Fruit fly (Drosophila melanogaster) whole organism, wandering third instar larva: ENCODE results near the gene CG17267.

Source experiments
- Abd-B ChIP-seq: fragments of >200 bp; optimal IDR thresholded peaks from 2 replicates; lab custom pipeline; 2017; ENCODE audit warnings: missing biosample characterization, missing genetic modification characterization
- CG32264 ChIP-seq: fragments of 200-800 bp; sonication (Bioruptor generic); optimal IDR thresholded peaks from 2 replicates; lab custom pipeline; 2016; ENCODE audit warnings: missing biosample characterization, missing genetic modification characterization
- CG9705 ChIP-seq: fragments of 200-800 bp; sonication (Bioruptor generic); optimal IDR thresholded peaks from 2 replicates; lab custom pipeline; 2018; ENCODE audit warnings: missing biosample characterization, mild to moderate bottlenecking, missing genetic modification characterization
- CrebA ChIP-seq: fragments of 200-800 bp; sonication (Bioruptor generic); optimal IDR thresholded peaks from 2 replicates; lab custom pipeline; 2016; ENCODE audit warnings: missing biosample characterization, mild to moderate bottlenecking, missing genetic modification characterization, borderline replicate concordance
- Dfd ChIP-seq: fragments of >200 bp; optimal IDR thresholded peaks from 2 replicates; lab custom pipeline; 2017; ENCODE audit warnings: missing biosample characterization, missing genetic modification characterization
- Dif ChIP-seq: fragments of 200-275, 200-300 bp; sonication (Bioruptor generic); optimal IDR thresholded peaks from 2 replicates; lab custom pipeline; 2018; ENCODE audit warnings: missing biosample characterization, missing genetic modification characterization; ENCODE audit not compliant: partially characterized antibody
- GATAd ChIP-seq: sonication (Bioruptor generic); optimal IDR thresholded peaks from 2 replicates; lab custom pipeline; 2016; ENCODE audit warnings: missing biosample characterization, missing genetic modification characterization
- HLH106 ChIP-seq: fragments of 200-800 bp; optimal IDR thresholded peaks from 3 replicates; lab custom pipeline; 2019; ENCODE audit warnings: missing biosample characterization, mild to moderate bottlenecking, missing genetic modification characterization, moderate library complexity
- Hnf4 ChIP-seq: fragments of 200-800 bp; sonication (Bioruptor generic); optimal IDR thresholded peaks from 2 replicates; lab custom pipeline; 2016; ENCODE audit warnings: missing biosample characterization, mild to moderate bottlenecking, missing genetic modification characterization
- Hr83 ChIP-seq: fragments of 200-300 bp; sonication (Bioruptor generic); optimal IDR thresholded peaks from 2 replicates; lab custom pipeline; 2016; ENCODE audit warnings: missing biosample characterization, mild to moderate bottlenecking, missing genetic modification characterization, moderate library complexity; ENCODE audit not compliant: poor library complexity, severe bottlenecking
- Mio ChIP-seq: sonication (Bioruptor generic); optimal IDR thresholded peaks from 2 replicates; lab custom pipeline; 2016; ENCODE audit warnings: missing biosample characterization, missing genetic modification characterization
- Myc ChIP-seq: fragments of >200 bp; optimal IDR thresholded peaks from 2 replicates; lab custom pipeline; 2017
- N ChIP-seq: fragments of >200 bp; optimal IDR thresholded peaks from 2 replicates; lab custom pipeline; 2018; ENCODE audit warnings: missing biosample characterization, missing external identifiers, missing genetic modification characterization
- OdsH ChIP-seq: fragments of 200-800 bp; sonication (Bioruptor generic); optimal IDR thresholded peaks from 2 replicates; lab custom pipeline; 2016; ENCODE audit warnings: missing biosample characterization, mild to moderate bottlenecking, missing genetic modification characterization
- Rel ChIP-seq, 2 experiments: fragments of 200-800 bp; sonication (Bioruptor generic) in 1 of 2; optimal IDR thresholded peaks; 2 replicates in 1 of 2; 3 replicates in 1 of 2; lab custom pipeline; 2016 to 2019; ENCODE audit warnings: mild to moderate bottlenecking in 2 of 2, missing biosample characterization in 2 of 2, missing genetic modification characterization in 2 of 2, moderate library complexity in 1 of 2
- Sp1 ChIP-seq: fragments of 200-800 bp; sonication (Bioruptor generic); optimal IDR thresholded peaks from 3 replicates; lab custom pipeline; 2019; ENCODE audit warnings: missing biosample characterization, mild to moderate bottlenecking, missing genetic modification characterization, moderate library complexity
- Vsx2 ChIP-seq: fragments of 200-300, 225-300 bp; sonication (Bioruptor generic); optimal IDR thresholded peaks from 2 replicates; lab custom pipeline; 2018; ENCODE audit warnings: missing biosample characterization, missing genetic modification characterization; ENCODE audit not compliant: partially characterized antibody
- br ChIP-seq: fragments of 200-800 bp; sonication (Bioruptor generic); optimal IDR thresholded peaks from 2 replicates; lab custom pipeline; 2016; ENCODE audit warnings: missing biosample characterization, missing genetic modification characterization
- brk ChIP-seq: fragments of 200-800 bp; sonication (Bioruptor generic); optimal IDR thresholded peaks from 2 replicates; lab custom pipeline; 2016; ENCODE audit warnings: missing biosample characterization, mild to moderate bottlenecking, missing genetic modification characterization
- dl ChIP-seq, 2 experiments: fragments of 175-275, 200-275 bp in 1 of 2; fragments of 200-275 bp in 1 of 2; sonication (Bioruptor generic); optimal IDR thresholded peaks; lab custom pipeline; 2018; ENCODE audit warnings: mild to moderate bottlenecking in 2 of 2, missing biosample characterization in 2 of 2, missing genetic modification characterization in 2 of 2, moderate library complexity in 2 of 2; ENCODE audit not compliant: partially characterized antibody in 2 of 2, insufficient read depth in 1 of 2
- dmrt93B ChIP-seq: fragments of 200-800 bp; sonication (Bioruptor generic); optimal IDR thresholded peaks from 2 replicates; lab custom pipeline; 2018; ENCODE audit warnings: missing biosample characterization, mild to moderate bottlenecking, missing genetic modification characterization
- dsf ChIP-seq: sonication (Bioruptor generic); optimal IDR thresholded peaks from 2 replicates; lab custom pipeline; 2016; ENCODE audit warnings: missing biosample characterization, missing genetic modification characterization, borderline replicate concordance
- ey ChIP-seq: fragments of 200-800 bp; sonication (Bioruptor generic); optimal IDR thresholded peaks from 2 replicates; lab custom pipeline; 2016; ENCODE audit warnings: missing biosample characterization, missing genetic modification characterization
- foxo ChIP-seq, 2 experiments: fragments of 200-800 bp; sonication (Bioruptor generic); optimal IDR thresholded peaks; 2 replicates in 1 of 2; 3 replicates in 1 of 2; lab custom pipeline; 2016 to 2017; ENCODE audit warnings: missing biosample characterization in 2 of 2, missing genetic modification characterization in 2 of 2
- fru ChIP-seq: fragments of 200-800 bp; sonication (Bioruptor generic); optimal IDR thresholded peaks from 3 replicates; lab custom pipeline; 2016; ENCODE audit warnings: missing biosample characterization, mild to moderate bottlenecking, missing genetic modification characterization
- h ChIP-seq: fragments of 200-800 bp; sonication (Bioruptor generic); optimal IDR thresholded peaks from 3 replicates; lab custom pipeline; 2016; ENCODE audit warnings: missing biosample characterization, mild to moderate bottlenecking, missing genetic modification characterization
- jim ChIP-seq: fragments of 175-275, 200-325 bp; sonication (Bioruptor generic); optimal IDR thresholded peaks from 2 replicates; lab custom pipeline; 2016; ENCODE audit warnings: missing biosample characterization, mild to moderate bottlenecking, missing genetic modification characterization
- lola ChIP-seq: fragments of >200 bp; optimal IDR thresholded peaks from 2 replicates; lab custom pipeline; 2017; ENCODE audit warnings: missing biosample characterization, missing genetic modification characterization
- pan ChIP-seq: fragments of >200 bp; optimal IDR thresholded peaks from 2 replicates; lab custom pipeline; 2017
- psq ChIP-seq: fragments of 200-800 bp; sonication (Bioruptor generic); optimal IDR thresholded peaks from 3 replicates; lab custom pipeline; 2017; ENCODE audit warnings: missing biosample characterization, mild to moderate bottlenecking, missing genetic modification characterization, moderate library complexity
- rgr ChIP-seq: fragments of 200-800 bp; sonication (Bioruptor generic); optimal IDR thresholded peaks from 3 replicates; lab custom pipeline; 2016; ENCODE audit warnings: missing biosample characterization, mild to moderate bottlenecking, missing genetic modification characterization
- sage ChIP-seq: fragments of 200-800 bp; sonication (Bioruptor generic); optimal IDR thresholded peaks from 2 replicates; lab custom pipeline; 2016; ENCODE audit warnings: missing biosample characterization, mild to moderate bottlenecking, missing genetic modification characterization
- sv ChIP-seq: fragments of 200-800 bp; sonication (Bioruptor generic); optimal IDR thresholded peaks from 3 replicates; lab custom pipeline; 2016; ENCODE audit warnings: missing biosample characterization, missing genetic modification characterization
- tai ChIP-seq: sonication (Bioruptor generic); optimal IDR thresholded peaks from 2 replicates; lab custom pipeline; 2016; ENCODE audit warnings: missing biosample characterization, missing genetic modification characterization
- woc ChIP-seq: sonication (Bioruptor generic); optimal IDR thresholded peaks from 2 replicates; lab custom pipeline; 2016; ENCODE audit warnings: missing biosample characterization, mild to moderate bottlenecking, missing genetic modification characterization

CG17267 gene

dm6 chr3R:20743769-20744168 lies 4.9 kb upstream of the CG17267 start, which contains the start of gene CG31199:
TSS of gene CG31199 (minus strand) at chr3R:20743869.
- TF ChIP-seq foxo (GFP tag; optimal IDR thresholded peaks at IDR 0.05; lab: Kevin White, UChicago) (no peak), woc (GFP tag; lab: Kevin White, UChicago) (no peak), CG32264 (GFP tag; lab: Kevin White, UChicago) (no peak), Mio (GFP tag; lab: Kevin White, UChicago) (no peak), tai (GFP tag; lab: Kevin White, UChicago) (no peak), N (GFP tag; lab: Kevin White, UChicago) (no peak), sv (GFP tag; lab: Kevin White, UChicago) (no peak), brk (GFP tag; lab: Kevin White, UChicago) (no peak), HLH106 (no peak), CG9705 (GFP tag; lab: Kevin White, UChicago) (no peak), psq (GFP tag; lab: Kevin White, UChicago) (no peak), CrebA (GFP tag; lab: Kevin White, UChicago) (no peak), dsf (GFP tag; lab: Kevin White, UChicago) (no peak), GATAd (no peak), jim (GFP tag; lab: Kevin White, UChicago) (no peak), Vsx2 (GFP tag; lab: Kevin White, UChicago) (no peak)
- TF ChIP-seq, all 38 proteins: peak for 0

- no peak for TF ChIP-seq Abd-B (GFP tag; lab: Kevin White, UChicago)
- TF ChIP-seq Hr83, result no peak
- TF ChIP-seq pan (lab: Kevin White, UChicago), result no peak
- no peak for TF ChIP-seq brk (GFP tag; lab: Kevin White, UChicago)
- no peak for TF ChIP-seq Vsx2 (GFP tag; lab: Kevin White, UChicago)
- no peak for TF ChIP-seq ey
- no peak for TF ChIP-seq HLH106
- TF ChIP-seq Sp1 (GFP tag; lab: Kevin White, UChicago), result no peak
- no peak for TF ChIP-seq fru (GFP tag; lab: Kevin White, UChicago)
- no peak for TF ChIP-seq OdsH (GFP tag; lab: Kevin White, UChicago)
- TF ChIP-seq Dfd, result no peak
- no peak for TF ChIP-seq sv (GFP tag; lab: Kevin White, UChicago)
- TF ChIP-seq sage (GFP tag; lab: Kevin White, UChicago), result no peak
- no peak for TF ChIP-seq lola
- TF ChIP-seq woc (GFP tag; lab: Kevin White, UChicago), result no peak
- no peak for TF ChIP-seq Hnf4 (GFP tag; lab: Kevin White, UChicago)
Observed at dm6 chr3R:20739971-20740370, 1.1 kb upstream of the CG17267 start, which contains the start of gene CG42322. TSS of gene CG42322 (plus strand) at chr3R:20740108.

dm6 chr3R:20735405-20735804 lies 3.5 kb downstream of the CG17267 start, which contains the start of gene Cdk2:
TSS of gene Cdk2 (plus strand) at chr3R:20735623.
- TF ChIP-seq Hr83, result peak; percentile 53
- no peak for TF ChIP-seq Sp1 (GFP tag; lab: Kevin White, UChicago)
- TF ChIP-seq tai (GFP tag; lab: Kevin White, UChicago), result peak; percentile 10
- no peak for TF ChIP-seq CG9705 (GFP tag; lab: Kevin White, UChicago)
- peak; percentile 1 for TF ChIP-seq HLH106
- TF ChIP-seq Rel (GFP tag; optimal IDR thresholded peaks at IDR 0.05; lab: Kevin White, UChicago), result no peak
- TF ChIP-seq Rel (tag; optimal IDR thresholded peaks at IDR 0.05; lab: Kevin White, UChicago), result no peak
- no peak for TF ChIP-seq pan (lab: Kevin White, UChicago)
- TF ChIP-seq N (GFP tag; lab: Kevin White, UChicago), result no peak
- no peak for TF ChIP-seq dmrt93B (GFP tag; lab: Kevin White, UChicago)
- no peak for TF ChIP-seq Mio (GFP tag; lab: Kevin White, UChicago)
- TF ChIP-seq Vsx2 (GFP tag; lab: Kevin White, UChicago), result no peak
- TF ChIP-seq foxo (GFP tag; optimal IDR thresholded peaks at IDR 0.05; lab: Kevin White, UChicago), result peak in 1 of 2 experiments; percentile 21

dm6 chr3R:20731331-20731730 lies 7.6 kb downstream of the CG17267 start, which contains the start of gene CG31205:
TSS of gene CG31205 (plus strand) at chr3R:20731631.
- TF ChIP-seq Rel (GFP tag; optimal IDR thresholded peaks at IDR 0.05; lab: Kevin White, UChicago) (no peak), Rel (tag; optimal IDR thresholded peaks at IDR 0.05; lab: Kevin White, UChicago) (no peak), fru (GFP tag; lab: Kevin White, UChicago) (no peak), OdsH (GFP tag; lab: Kevin White, UChicago) (no peak), CG9705 (GFP tag; lab: Kevin White, UChicago) (no peak), Hr83 (no peak), rgr (GFP tag; lab: Kevin White, UChicago) (no peak), dl (GFP tag; optimal IDR thresholded peaks at IDR 0.05; lab: Kevin White, UChicago; ENCODE audit: insufficient read depth in 1 of 2, partially characterized antibody in 2 of 2) (no peak), sv (GFP tag; lab: Kevin White, UChicago) (no peak), dsf (GFP tag; lab: Kevin White, UChicago) (no peak), Hnf4 (GFP tag; lab: Kevin White, UChicago) (no peak), Dif (GFP tag; lab: Kevin White, UChicago) (no peak), tai (GFP tag; lab: Kevin White, UChicago) (no peak), sage (GFP tag; lab: Kevin White, UChicago) (no peak), Sp1 (GFP tag; lab: Kevin White, UChicago) (no peak), Myc (no peak), br (GFP tag; lab: Kevin White, UChicago) (no peak), h (GFP tag; lab: Kevin White, UChicago) (no peak), lola (no peak), ey (no peak), Dfd (no peak)
